Fruit fly (Drosophila melanogaster) whole organism, embryonic: Measurements from ENCODE around the gene CG13024.

ENCODE experiments used
- Blimp-1 ChIP-seq: fragments of 200-800 bp; sonication (Bioruptor generic); optimal IDR thresholded peaks from 3 replicates; lab custom pipeline; 2018; ENCODE audit warnings: missing biosample characterization, missing genetic modification characterization, mild to moderate bottlenecking, moderate library complexity, missing genetic modification reagents
- CG10366 ChIP-seq: fragments of 200-800 bp; sonication (Bioruptor generic); IDR thresholded peaks from 2 replicates; pipeline ENCODE4 v1.3.6; 2022; ENCODE audit warnings: missing biosample characterization, missing genetic modification characterization
- CG10565 ChIP-seq: fragments of 200-800 bp; sonication (Bioruptor generic); optimal IDR thresholded peaks from 3 replicates; lab custom pipeline; 2016; ENCODE audit warnings: missing biosample characterization, mild to moderate bottlenecking, missing genetic modification characterization
- CG11695 ChIP-seq: fragments of 200-800 bp; sonication (Bioruptor generic); IDR thresholded peaks from 3 replicates; pipeline ENCODE4 v1.3.6; 2022; ENCODE audit warnings: missing biosample characterization, missing genetic modification characterization
- CG12071 ChIP-seq: fragments of 200-800 bp; sonication (Bioruptor generic); optimal IDR thresholded peaks from 3 replicates; lab custom pipeline; 2018; ENCODE audit warnings: missing biosample characterization, mild to moderate bottlenecking, missing genetic modification characterization
- CG13287 ChIP-seq: fragments of 200-800 bp; sonication (Bioruptor generic); IDR thresholded peaks from 2 replicates; pipeline ENCODE4 v1.3.6; 2022; ENCODE audit warnings: missing biosample characterization, missing genetic modification characterization; ENCODE audit not compliant: partially characterized antibody
- CG13424 ChIP-seq: fragments of 200-800 bp; sonication (Bioruptor generic); optimal IDR thresholded peaks from 2 replicates; lab custom pipeline; 2019; ENCODE audit warnings: missing biosample characterization, mild to moderate bottlenecking, missing genetic modification characterization, moderate library complexity
- CG14050 ChIP-seq: fragments of 200-800 bp; sonication (Bioruptor generic); IDR thresholded peaks from 3 replicates; pipeline ENCODE4 v1.3.6; 2022; ENCODE audit warnings: missing biosample characterization, missing genetic modification characterization
- CG2129 ChIP-seq: fragments of 200-800 bp; sonication (Bioruptor generic); IDR thresholded peaks from 2 replicates; pipeline ENCODE4 v1.3.6; 2022; ENCODE audit warnings: missing biosample characterization, missing genetic modification characterization; ENCODE audit not compliant: partially characterized antibody
- CG2712 ChIP-seq: fragments of 200-800 bp; optimal IDR thresholded peaks from 3 replicates; lab custom pipeline; 2019; ENCODE audit warnings: missing biosample characterization, mild to moderate bottlenecking, missing genetic modification characterization, moderate library complexity
- CG7963 ChIP-seq: fragments of 200-800 bp; sonication (Bioruptor generic); IDR thresholded peaks from 3 replicates; pipeline ENCODE4 v1.3.6; 2022; ENCODE audit warnings: missing biosample characterization, missing genetic modification characterization; ENCODE audit not compliant: partially characterized antibody
- CG8478 ChIP-seq: fragments of >200 bp; optimal IDR thresholded peaks from 2 replicates; lab custom pipeline; 2018
- Chrac-16 ChIP-seq: fragments of 200-800 bp; sonication (Bioruptor generic); optimal IDR thresholded peaks from 3 replicates; lab custom pipeline; 2016; ENCODE audit warnings: missing biosample characterization, missing genetic modification characterization
- D19B ChIP-seq: fragments of 200-800 bp; sonication (Bioruptor generic); optimal IDR thresholded peaks from 2 replicates; lab custom pipeline; 2017; ENCODE audit warnings: missing biosample characterization, mild to moderate bottlenecking, missing genetic modification characterization
- Doc3 ChIP-seq: fragments of 200-800 bp; sonication (Bioruptor generic); IDR thresholded peaks from 3 replicates; pipeline ENCODE4 v1.3.6; 2022; ENCODE audit warnings: missing biosample characterization, missing genetic modification characterization; ENCODE audit not compliant: partially characterized antibody
- Fer3 ChIP-seq: fragments of 200-800 bp; sonication (Bioruptor generic); optimal IDR thresholded peaks from 2 replicates; lab custom pipeline; 2018; ENCODE audit warnings: missing biosample characterization, mild to moderate bottlenecking, missing genetic modification characterization, moderate library complexity
- Hey ChIP-seq: fragments of 200-800 bp; sonication (Bioruptor generic); optimal IDR thresholded peaks from 3 replicates; lab custom pipeline; 2018; ENCODE audit warnings: missing biosample characterization, mild to moderate bottlenecking, missing genetic modification characterization
- HmgZ ChIP-seq: fragments of 200-800 bp; sonication (Bioruptor generic); optimal IDR thresholded peaks from 2 replicates; lab custom pipeline; 2018; ENCODE audit warnings: missing biosample characterization, mild to moderate bottlenecking, missing genetic modification characterization
- Lim3 ChIP-seq: fragments of 200-800 bp; sonication (Bioruptor generic); IDR thresholded peaks from 2 replicates; pipeline ENCODE4 v1.3.6; 2022; ENCODE audit warnings: missing biosample characterization, missing genetic modification characterization
- NC2α ChIP-seq: fragments of 200-800 bp; sonication (Bioruptor generic); optimal IDR thresholded peaks from 2 replicates; lab custom pipeline; 2016; ENCODE audit warnings: missing biosample characterization, missing genetic modification characterization
- Oli ChIP-seq: fragments of 200-800 bp; sonication (Bioruptor generic); optimal IDR thresholded peaks from 2 replicates; lab custom pipeline; 2018; ENCODE audit warnings: missing biosample characterization, mild to moderate bottlenecking, missing genetic modification characterization, moderate library complexity
- Xrp1 ChIP-seq: fragments of 200-800 bp; sonication (Bioruptor generic); IDR thresholded peaks from 2 replicates; pipeline ENCODE4 v1.3.6; 2022; ENCODE audit warnings: missing biosample characterization, missing genetic modification characterization
- ap ChIP-seq: fragments of 200-800 bp; sonication (Bioruptor generic); IDR thresholded peaks from 2 replicates; pipeline ENCODE4 v1.3.6; 2022; ENCODE audit warnings: missing biosample characterization, missing genetic modification characterization
- ash1 ChIP-seq: fragments of 200-800 bp; sonication (Bioruptor generic); optimal IDR thresholded peaks from 2 replicates; lab custom pipeline; 2018; ENCODE audit warnings: missing biosample characterization, mild to moderate bottlenecking, missing genetic modification characterization
- bcd ChIP-seq: fragments of 200-800 bp; sonication (Bioruptor generic); optimal IDR thresholded peaks from 2 replicates; lab custom pipeline; 2017; ENCODE audit warnings: missing biosample characterization, mild to moderate bottlenecking, missing genetic modification characterization
- bowl ChIP-seq: fragments of 200-800 bp; sonication (Bioruptor generic); IDR thresholded peaks from 2 replicates; pipeline ENCODE4 v1.3.6; 2022; ENCODE audit warnings: missing biosample characterization, missing genetic modification characterization
- crc ChIP-seq: fragments of 200-800 bp; sonication (Bioruptor generic); optimal IDR thresholded peaks from 2 replicates; lab custom pipeline; 2016; ENCODE audit warnings: missing biosample characterization, missing genetic modification characterization
- dan ChIP-seq: fragments of 200-800 bp; sonication (Bioruptor generic); IDR thresholded peaks from 2 replicates; pipeline ENCODE4 v1.3.6; 2022; ENCODE audit warnings: missing biosample characterization, missing genetic modification characterization
- dati ChIP-seq: fragments of 200-800 bp; sonication (Bioruptor generic); IDR thresholded peaks from 2 replicates; pipeline ENCODE4 v1.3.6; 2022; ENCODE audit warnings: missing biosample characterization, missing genetic modification characterization
- disco-r ChIP-seq: fragments of 200-800 bp; sonication (Bioruptor generic); optimal IDR thresholded peaks from 2 replicates; lab custom pipeline; 2016; ENCODE audit warnings: missing biosample characterization, missing genetic modification characterization
- dm ChIP-seq: fragments of 200-800 bp; sonication (Bioruptor generic); optimal IDR thresholded peaks from 3 replicates; lab custom pipeline; 2016; ENCODE audit warnings: missing biosample characterization, missing genetic modification characterization
- dmrt99B ChIP-seq: fragments of 200-800 bp; sonication (Bioruptor generic); optimal IDR thresholded peaks from 2 replicates; lab custom pipeline; 2018; ENCODE audit warnings: missing biosample characterization, mild to moderate bottlenecking, missing genetic modification characterization, moderate library complexity
- dpn ChIP-seq, 2 experiments: fragments of 200-800 bp; sonication (Bioruptor generic); optimal IDR thresholded peaks; 3 replicates each; lab custom pipeline; 2016; ENCODE audit warnings: missing biosample characterization in 2 of 2, missing genetic modification characterization in 2 of 2
- ewg ChIP-seq: fragments of 200-800 bp; sonication (Bioruptor generic); optimal IDR thresholded peaks from 3 replicates; lab custom pipeline; 2017; ENCODE audit warnings: mild to moderate bottlenecking, missing biosample characterization, missing genetic modification reagents, missing genetic modification characterization
- gcm ChIP-seq: fragments of 200-800 bp; sonication (Bioruptor generic); optimal IDR thresholded peaks from 2 replicates; lab custom pipeline; 2019; ENCODE audit warnings: missing biosample characterization, mild to moderate bottlenecking, missing genetic modification characterization, moderate library complexity
- grau ChIP-seq: fragments of 200-800 bp; optimal IDR thresholded peaks from 3 replicates; lab custom pipeline; 2019; ENCODE audit warnings: missing biosample characterization, mild to moderate bottlenecking, missing genetic modification characterization, moderate library complexity
- grn ChIP-seq: fragments of 200-800 bp; sonication (Bioruptor generic); optimal IDR thresholded peaks from 3 replicates; lab custom pipeline; 2017; ENCODE audit warnings: missing biosample characterization, missing genetic modification characterization
- hb ChIP-seq: fragments of 200-800 bp; sonication (Bioruptor generic); IDR thresholded peaks from 3 replicates; pipeline ENCODE4 v1.3.6; 2022; ENCODE audit warnings: missing biosample characterization, missing genetic modification characterization; ENCODE audit not compliant: partially characterized antibody
- inv ChIP-seq: fragments of 200-800 bp; sonication (Bioruptor generic); IDR thresholded peaks from 2 replicates; pipeline ENCODE4 v1.3.6; 2022; ENCODE audit warnings: missing biosample characterization, missing genetic modification characterization; ENCODE audit not compliant: partially characterized antibody
- jumu ChIP-seq: fragments of 200-800 bp; sonication (Bioruptor generic); optimal IDR thresholded peaks from 3 replicates; lab custom pipeline; 2016; ENCODE audit warnings: missing biosample characterization, missing genetic modification characterization
- nerfin-1 ChIP-seq: fragments of 200-800 bp; sonication (Bioruptor generic); optimal IDR thresholded peaks from 3 replicates; lab custom pipeline; 2019; ENCODE audit warnings: missing biosample characterization, mild to moderate bottlenecking, missing genetic modification characterization, moderate library complexity
- oc ChIP-seq: fragments of 200-800 bp; sonication (Bioruptor generic); optimal IDR thresholded peaks from 2 replicates; lab custom pipeline; 2018; ENCODE audit warnings: missing biosample characterization, mild to moderate bottlenecking, missing genetic modification characterization, moderate library complexity
- pfk ChIP-seq: fragments of 200-800 bp; sonication (Bioruptor generic); optimal IDR thresholded peaks from 2 replicates; lab custom pipeline; 2018; ENCODE audit warnings: missing biosample characterization, mild to moderate bottlenecking, missing genetic modification characterization, moderate library complexity
- phol ChIP-seq: fragments of 200-800 bp; sonication (Bioruptor generic); optimal IDR thresholded peaks from 3 replicates; lab custom pipeline; 2018; ENCODE audit warnings: missing biosample characterization, mild to moderate bottlenecking, missing genetic modification characterization, moderate library complexity
- sc ChIP-seq, 3 experiments: fragments of >200 bp in 2 of 3; fragments of 200-800 bp in 1 of 3; sonication (Bioruptor generic) in 1 of 3; optimal IDR thresholded peaks; 2 replicates in 2 of 3; 3 replicates in 1 of 3; lab custom pipeline; 2017; ENCODE audit warnings: mild to moderate bottlenecking in 1 of 3, missing biosample characterization in 1 of 3, missing genetic modification characterization in 1 of 3, missing genetic modification reagents in 1 of 3
- scrt ChIP-seq: fragments of 200-800 bp; sonication (Bioruptor generic); optimal IDR thresholded peaks from 2 replicates; lab custom pipeline; 2018; ENCODE audit warnings: missing biosample characterization, mild to moderate bottlenecking, missing genetic modification characterization, moderate library complexity
- sd ChIP-seq: fragments of 200-800 bp; sonication (Bioruptor generic); optimal IDR thresholded peaks from 3 replicates; lab custom pipeline; 2018; ENCODE audit warnings: missing biosample characterization, mild to moderate bottlenecking, missing genetic modification characterization, moderate library complexity
- trem ChIP-seq: fragments of 200-800 bp; optimal IDR thresholded peaks from 3 replicates; lab custom pipeline; 2019; ENCODE audit warnings: missing biosample characterization, mild to moderate bottlenecking, missing genetic modification characterization, moderate library complexity
- vfl ChIP-seq: fragments of 200-800 bp; sonication (Bioruptor generic); optimal IDR thresholded peaks from 2 replicates; lab custom pipeline; 2016; ENCODE audit warnings: missing biosample characterization, missing genetic modification characterization
- zfh1 ChIP-seq: fragments of 200-800 bp; sonication (Bioruptor generic); IDR thresholded peaks from 3 replicates; pipeline ENCODE4 v1.3.6; 2022; ENCODE audit warnings: missing biosample characterization, missing genetic modification characterization

The CG13024 gene

dm6 chr3L:16760274-16760673 lies 68.6 kb downstream of the CG13024 start (continued):
- TF ChIP-seq dmrt99B (tag; lab: Kevin White, UChicago) (peak; percentile 57), Oli (tag; lab: Kevin White, UChicago) (peak; percentile 59), pfk (GFP tag; lab: Kevin White, UChicago) (no peak), ash1 (GFP tag; lab: Kevin White, UChicago) (no peak), D19B (GFP tag; lab: Kevin White, UChicago) (peak; percentile 60), sc (optimal IDR thresholded peaks at IDR 0.05; lab: Kevin White, UChicago) (no peak), sc (GFP tag; optimal IDR thresholded peaks at IDR 0.05; lab: Kevin White, UChicago) (peak; percentile 36), CG2129 (GFP tag; lab: Robert Waterston, UW) (no peak), CG10565 (no peak), disco-r (GFP tag; lab: Kevin White, UChicago) (no peak), trem (tag; lab: Kevin White, UChicago) (peak; percentile 11), vfl (GFP tag; lab: Kevin White, UChicago) (no peak), CG12071 (peak; percentile 18), dm (GFP tag; lab: Kevin White, UChicago) (peak; percentile 10), phol (tag; lab: Kevin White, UChicago) (peak; percentile 49), ap (GFP tag; lab: Robert Waterston, UW) (no peak), scrt (GFP tag; lab: Kevin White, UChicago) (no peak), HmgZ (tag; lab: Kevin White, UChicago) (no peak), oc (tag; lab: Kevin White, UChicago) (peak; percentile 51), CG13424 (tag; lab: Kevin White, UChicago) (peak; percentile 20), Lim3 (GFP tag; lab: Robert Waterston, UW) (no peak), inv (GFP tag; lab: Robert Waterston, UW) (no peak), dati (no peak), CG14050 (GFP tag; lab: Robert Waterston, UW) (no peak), Xrp1 (GFP tag; lab: Robert Waterston, UW) (peak; percentile 47; the same call in 1 of the 2 replicates), jumu (GFP tag; lab: Kevin White, UChicago) (peak; percentile 30), Fer3 (peak; percentile 5), bcd (GFP tag; lab: Kevin White, UChicago) (peak; percentile 9), CG2712 (tag; lab: Kevin White, UChicago) (peak; percentile 51), CG7963 (GFP tag; lab: Robert Waterston, UW) (no peak), CG8478 (lab: Kevin White, UChicago) (no peak), grau (tag; lab: Kevin White, UChicago) (peak; percentile 44), grn (GFP tag; lab: Kevin White, UChicago) (no peak), CG11695 (GFP tag; lab: Robert Waterston, UW) (no peak), dan (GFP tag; lab: Robert Waterston, UW) (no peak), NC2α (GFP tag; lab: Kevin White, UChicago) (peak; percentile 7), Hey (tag; lab: Kevin White, UChicago) (peak; percentile 8), zfh1 (GFP tag; lab: Robert Waterston, UW) (no peak), bowl (no peak), crc (GFP tag; lab: Kevin White, UChicago) (no peak), CG10366 (GFP tag; lab: Robert Waterston, UW) (peak; percentile 16; the same call in 1 of the 2 replicates), dpn (GFP tag; optimal IDR thresholded peaks at IDR 0.05; lab: Kevin White, UChicago) (peak in 1 of 2 experiments; percentile 32), gcm (GFP tag; lab: Kevin White, UChicago) (no peak), ewg (GFP tag; lab: Kevin White, UChicago) (peak; percentile 36), Doc3 (GFP tag; lab: Robert Waterston, UW) (no peak), hb (GFP tag; lab: Robert Waterston, UW) (no peak), Chrac-16 (GFP tag; lab: Kevin White, UChicago) (peak; percentile 29), sd (no peak), CG13287 (GFP tag; lab: Robert Waterston, UW) (no peak), Blimp-1 (peak; percentile 70), nerfin-1 (tag; lab: Kevin White, UChicago) (peak; percentile 1)
